Worm (Caenorhabditis elegans): Measurements from ENCODE around the gene F49C5.12.

F49C5.12 gene

ce11 chrII:12577754-12578153 is 17.6 kb upstream of the F49C5.12 start, which contains the start of gene clec-8:
Gene clec-8, minus strand, starts transcription at chrII:12578061.
- no peak for TF ChIP-seq ceh-36 (tag; optimal IDR thresholded peaks at IDR 0.05)
- TF ChIP-seq tra-4 (tag; optimal IDR thresholded peaks at IDR 0.05) = no peak
- TF ChIP-seq hnd-1 (tag; optimal IDR thresholded peaks at IDR 0.05) = no peak
- no peak for TF ChIP-seq hmbx-1 (tag; optimal IDR thresholded peaks at IDR 0.05)
- no peak for TF ChIP-seq scrt-1 (GFP tag; IDR thresholded peaks at IDR 0.05)

ce11 chrII:12574668-12575067 is 14.6 kb upstream of the F49C5.12 start, which contains the start of gene Y38E10A.3:
Gene Y38E10A.3, minus strand, starts transcription at chrII:12574768.
- TF ChIP-seq scrt-1 (GFP tag; IDR thresholded peaks at IDR 0.05) (no peak), F13C5.2 (tag; optimal IDR thresholded peaks at IDR 0.05) (no peak), hnd-1 (tag; optimal IDR thresholded peaks at IDR 0.05) (no peak), tbx-37 (GFP tag; conservative IDR thresholded peaks at IDR 0.05) (no peak), tra-4 (tag; optimal IDR thresholded peaks at IDR 0.05) (no peak), B0310.2 (tag; optimal IDR thresholded peaks at IDR 0.05) (no peak), ceh-36 (tag; optimal IDR thresholded peaks at IDR 0.05) (no peak), pes-1 (GFP tag; IDR thresholded peaks at IDR 0.05) (no peak), ama-1 (optimal IDR thresholded peaks at IDR 0.05) (no peak), hmg-4 (GFP tag; optimal IDR thresholded peaks at IDR 0.05) (no peak), sea-1 (GFP tag; conservative IDR thresholded peaks at IDR 0.05) (no peak), hmbx-1 (tag; optimal IDR thresholded peaks at IDR 0.05) (no peak), tbx-11 (GFP tag; IDR thresholded peaks at IDR 0.05) (no peak), ets-7 (tag; optimal IDR thresholded peaks at IDR 0.05) (no peak)

ce11 chrII:12573541-12573940 is 13.4 kb upstream of the F49C5.12 start, which contains the start of gene Y38E10A.2:
Gene Y38E10A.2, minus strand, starts transcription at chrII:12573641.
- TF ChIP-seq ceh-13 (GFP tag; optimal IDR thresholded peaks at IDR 0.05) (no peak), scrt-1 (GFP tag; IDR thresholded peaks at IDR 0.05) (no peak), hmg-4 (GFP tag; optimal IDR thresholded peaks at IDR 0.05) (no peak), tbx-11 (GFP tag; IDR thresholded peaks at IDR 0.05) (no peak), tra-4 (tag; optimal IDR thresholded peaks at IDR 0.05) (no peak), hnd-1 (tag; optimal IDR thresholded peaks at IDR 0.05) (no peak), tbx-37 (GFP tag; conservative IDR thresholded peaks at IDR 0.05) (no peak), pes-1 (GFP tag; IDR thresholded peaks at IDR 0.05) (no peak), flt-1 (GFP tag; IDR thresholded peaks at IDR 0.05) (no peak), ceh-36 (tag; optimal IDR thresholded peaks at IDR 0.05) (no peak), ama-1 (optimal IDR thresholded peaks at IDR 0.05) (no peak)

ce11 chrII:12572760-12573159 is 12.7 kb upstream of the F49C5.12 start, which contains the start of gene Y38E10A.35:
Gene Y38E10A.35, minus strand, starts transcription at chrII:12572860.
- no peak for TF ChIP-seq scrt-1 (GFP tag; IDR thresholded peaks at IDR 0.05)
- no peak for TF ChIP-seq flt-1 (GFP tag; IDR thresholded peaks at IDR 0.05)
- TF ChIP-seq tbx-11 (GFP tag; IDR thresholded peaks at IDR 0.05) = no peak
- no peak for TF ChIP-seq tra-4 (tag; optimal IDR thresholded peaks at IDR 0.05)
- no peak for TF ChIP-seq hmbx-1 (tag; optimal IDR thresholded peaks at IDR 0.05)
- no peak for TF ChIP-seq pes-1 (GFP tag; IDR thresholded peaks at IDR 0.05)
- no peak for TF ChIP-seq ceh-36 (tag; optimal IDR thresholded peaks at IDR 0.05)
- no peak for TF ChIP-seq hnd-1 (tag; optimal IDR thresholded peaks at IDR 0.05)
- TF ChIP-seq B0310.2 (tag; optimal IDR thresholded peaks at IDR 0.05) = no peak
- no peak for TF ChIP-seq ama-1 (optimal IDR thresholded peaks at IDR 0.05)
- no peak for TF ChIP-seq aly-1 (tag; optimal IDR thresholded peaks at IDR 0.05)
- TF ChIP-seq sea-1 (GFP tag; conservative IDR thresholded peaks at IDR 0.05) = no peak
- no peak for TF ChIP-seq hmg-4 (GFP tag; optimal IDR thresholded peaks at IDR 0.05)
- no peak for TF ChIP-seq tbx-37 (GFP tag; conservative IDR thresholded peaks at IDR 0.05)
- no peak for TF ChIP-seq ceh-13 (GFP tag; optimal IDR thresholded peaks at IDR 0.05)
- TF ChIP-seq F13C5.2 (tag; optimal IDR thresholded peaks at IDR 0.05) = no peak
- TF ChIP-seq ets-7 (tag; optimal IDR thresholded peaks at IDR 0.05) = no peak

- no peak for TF ChIP-seq aly-1 (tag; optimal IDR thresholded peaks at IDR 0.05)
- no peak for TF ChIP-seq tra-4 (tag; optimal IDR thresholded peaks at IDR 0.05)
- TF ChIP-seq pes-1 (GFP tag; IDR thresholded peaks at IDR 0.05) = no peak
- TF ChIP-seq B0310.2 (tag; optimal IDR thresholded peaks at IDR 0.05) = no peak
- TF ChIP-seq hnd-1 (tag; optimal IDR thresholded peaks at IDR 0.05) = no peak
- no peak for TF ChIP-seq ets-7 (tag; optimal IDR thresholded peaks at IDR 0.05)
- no peak for TF ChIP-seq F13C5.2 (tag; optimal IDR thresholded peaks at IDR 0.05)
- no peak for TF ChIP-seq tbx-11 (GFP tag; IDR thresholded peaks at IDR 0.05)
- no peak for TF ChIP-seq ceh-13 (GFP tag; optimal IDR thresholded peaks at IDR 0.05)
- no peak for TF ChIP-seq ceh-36 (tag; optimal IDR thresholded peaks at IDR 0.05)
- TF ChIP-seq hmbx-1 (tag; optimal IDR thresholded peaks at IDR 0.05) = no peak
- no peak for TF ChIP-seq tbx-37 (GFP tag; conservative IDR thresholded peaks at IDR 0.05)
- TF ChIP-seq scrt-1 (GFP tag; IDR thresholded peaks at IDR 0.05) = no peak
These were observed 10.4 kb upstream of the F49C5.12 start, which contains the start of gene Y38E10A.1 for ce11 chrII:12570523-12570922. Gene Y38E10A.1, minus strand, starts transcription at chrII:12570623.

- TF ChIP-seq pes-1 (GFP tag; IDR thresholded peaks at IDR 0.05) = no peak
- no peak for TF ChIP-seq scrt-1 (GFP tag; IDR thresholded peaks at IDR 0.05)
- TF ChIP-seq F13C5.2 (tag; optimal IDR thresholded peaks at IDR 0.05) = no peak
- TF ChIP-seq ceh-36 (tag; optimal IDR thresholded peaks at IDR 0.05) = no peak
- no peak for TF ChIP-seq B0310.2 (tag; optimal IDR thresholded peaks at IDR 0.05)
- TF ChIP-seq aly-1 (tag; optimal IDR thresholded peaks at IDR 0.05) = no peak
- TF ChIP-seq hnd-1 (tag; optimal IDR thresholded peaks at IDR 0.05) = no peak
- no peak for TF ChIP-seq flt-1 (GFP tag; IDR thresholded peaks at IDR 0.05)
- TF ChIP-seq ceh-13 (GFP tag; optimal IDR thresholded peaks at IDR 0.05) = no peak
- TF ChIP-seq hmg-4 (GFP tag; optimal IDR thresholded peaks at IDR 0.05) = no peak
- TF ChIP-seq tra-4 (tag; optimal IDR thresholded peaks at IDR 0.05) = no peak
- TF ChIP-seq tbx-11 (GFP tag; IDR thresholded peaks at IDR 0.05) = no peak
These were observed 5.7 kb upstream of the F49C5.12 start, which contains the start of gene F49C5.7 for ce11 chrII:12565851-12566250. Gene F49C5.7, plus strand, starts transcription at chrII:12566151.

- TF ChIP-seq hnd-1 (tag; optimal IDR thresholded peaks at IDR 0.05) (no peak), hmg-4 (GFP tag; optimal IDR thresholded peaks at IDR 0.05) (no peak), flt-1 (GFP tag; IDR thresholded peaks at IDR 0.05) (no peak), tbx-11 (GFP tag; IDR thresholded peaks at IDR 0.05) (no peak), scrt-1 (GFP tag; IDR thresholded peaks at IDR 0.05) (no peak), F13C5.2 (tag; optimal IDR thresholded peaks at IDR 0.05) (no peak), tra-4 (tag; optimal IDR thresholded peaks at IDR 0.05) (no peak), pes-1 (GFP tag; IDR thresholded peaks at IDR 0.05) (no peak), ama-1 (optimal IDR thresholded peaks at IDR 0.05) (no peak), ceh-13 (GFP tag; optimal IDR thresholded peaks at IDR 0.05) (no peak), tbx-37 (GFP tag; conservative IDR thresholded peaks at IDR 0.05) (no peak), ets-7 (tag; optimal IDR thresholded peaks at IDR 0.05) (no peak), ceh-36 (tag; optimal IDR thresholded peaks at IDR 0.05) (no peak), aly-1 (tag; optimal IDR thresholded peaks at IDR 0.05) (no peak), sea-1 (GFP tag; conservative IDR thresholded peaks at IDR 0.05) (no peak)
These were observed 4.5 kb downstream of the F49C5.12 start, which contains the start of gene F49C5.11 for ce11 chrII:12555579-12555978. Gene F49C5.11, plus strand, starts transcription at chrII:12555879.

Data from whole organism, early embryonic.